Worm (Caenorhabditis elegans) whole organism, L4 larva: ENCODE results near the gene sdz-26.
"Not testable (repeated sequence)": the region's sequence is repeated elsewhere in the genome, so short reads cannot be mapped to it uniquely, and the experiment has no call there.

ENCODE experiments used
- D1046.2 ChIP-seq: fragments of 200-800 bp; sonication (Bioruptor generic); IDR thresholded peaks from 2 replicates; pipeline ENCODE4 v1.3.6; 2022; ENCODE audit warnings: missing genetic modification characterization, missing compliant biosample characterization
- F10B5.3 ChIP-seq: sonication (generic microtip); optimal IDR thresholded peaks from 2 replicates; lab custom pipeline; 2016; ENCODE audit warnings: mild to moderate bottlenecking, missing genetic modification characterization, missing compliant biosample characterization
- F44E2.7 ChIP-seq: fragments of 200-800 bp; sonication (Bioruptor generic); IDR thresholded peaks from 2 replicates; pipeline ENCODE4 v2.1.2; 2022; ENCODE audit warnings: missing genetic modification characterization, missing compliant biosample characterization
- T20F7.1 ChIP-seq: fragments of 200-800 bp; sonication (Bioruptor generic); optimal IDR thresholded peaks from 2 replicates; lab custom pipeline; 2018; ENCODE audit warnings: mild to moderate bottlenecking, missing genetic modification characterization, missing compliant biosample characterization
- T26A8.4 ChIP-seq: fragments of 200-800 bp; sonication (Bioruptor generic); IDR thresholded peaks from 2 replicates; pipeline ENCODE4 v1.3.6; 2022; ENCODE audit warnings: missing genetic modification characterization, missing compliant biosample characterization
- Y48G9A.11 ChIP-seq: fragments of 200-800 bp; sonication (Bioruptor generic); IDR thresholded peaks from 2 replicates; pipeline ENCODE4 v1.3.6; 2022; ENCODE audit warnings: missing genetic modification reagents, missing genetic modification characterization, missing compliant biosample characterization
- ZK546.5 ChIP-seq, 2 experiments: sonication (generic microtip); optimal IDR thresholded peaks; 2 replicates each; lab custom pipeline; 2017; ENCODE audit warnings: missing biosample characterization in 2 of 2, missing genetic modification characterization in 2 of 2
- attf-4 ChIP-seq: sonication (generic microtip); optimal IDR thresholded peaks from 3 replicates; lab custom pipeline; 2017; ENCODE audit warnings: missing biosample characterization, missing genetic modification characterization
- ceh-28 ChIP-seq: fragments of 150-350 bp; optimal IDR thresholded peaks from 2 replicates; lab custom pipeline; 2014; ENCODE audit warnings: missing biosample characterization, missing genetic modification reagents, missing genetic modification characterization
- ceh-32 ChIP-seq: sonication (generic microtip); optimal IDR thresholded peaks from 2 replicates; lab custom pipeline; 2016; ENCODE audit warnings: mild to moderate bottlenecking, missing genetic modification characterization, missing compliant biosample characterization; ENCODE audit not compliant: poor library complexity
- ceh-44 ChIP-seq: fragments of 200-800 bp; sonication (Bioruptor generic); IDR thresholded peaks from 2 replicates; pipeline ENCODE4 v1.3.6; 2022; ENCODE audit warnings: missing genetic modification reagents, missing genetic modification characterization, missing compliant biosample characterization
- daf-19 ChIP-seq: fragments of 200-800 bp; sonication (Bioruptor generic); conservative IDR thresholded peaks from 2 replicates; pipeline ENCODE4 v1.3.6; 2022; ENCODE audit warnings: missing genetic modification characterization, missing compliant biosample characterization
- dpl-1 ChIP-seq: fragments of 150-350 bp; optimal IDR thresholded peaks from 2 replicates; lab custom pipeline; 2014; ENCODE audit warnings: missing biosample characterization, missing genetic modification reagents, missing genetic modification characterization
- dve-1 ChIP-seq: sonication (generic microtip); optimal IDR thresholded peaks from 2 replicates; lab custom pipeline; 2017; ENCODE audit warnings: antibody characterized with exemption, mild to moderate bottlenecking, missing genetic modification characterization, missing compliant biosample characterization; ENCODE audit not compliant: insufficient read depth
- egl-43 ChIP-seq: fragments of 200-800 bp; sonication (Bioruptor generic); IDR thresholded peaks from 2 replicates; pipeline ENCODE4 v1.3.6; 2022; ENCODE audit warnings: missing genetic modification reagents, missing genetic modification characterization, missing compliant biosample characterization
- fos-1 ChIP-seq: fragments of 150-350 bp; optimal IDR thresholded peaks from 2 replicates; lab custom pipeline; 2014; ENCODE audit warnings: missing biosample characterization, missing genetic modification characterization
- hif-1 ChIP-seq, 2 experiments: sonication (generic microtip); optimal IDR thresholded peaks; 2 replicates each; lab custom pipeline; 2016 to 2017; ENCODE audit warnings: missing compliant biosample characterization in 2 of 2, missing genetic modification characterization in 2 of 2, missing genetic modification reagents in 2 of 2, missing genotype in 2 of 2, mild to moderate bottlenecking in 1 of 2
- hlh-11 ChIP-seq: fragments of 200-800 bp; sonication (Bioruptor generic); optimal IDR thresholded peaks from 2 replicates; lab custom pipeline; 2018; ENCODE audit warnings: mild to moderate bottlenecking, missing genetic modification characterization, missing compliant biosample characterization
- hlh-30 ChIP-seq: sonication (generic microtip); optimal IDR thresholded peaks from 2 replicates; lab custom pipeline; 2017; ENCODE audit warnings: antibody characterized with exemption, mild to moderate bottlenecking, missing genetic modification characterization, missing compliant biosample characterization; ENCODE audit not compliant: insufficient read depth
- hmg-1.1 ChIP-seq: fragments of 200-800 bp; sonication (Bioruptor generic); IDR thresholded peaks from 2 replicates; pipeline ENCODE4 v1.3.6; 2022; ENCODE audit warnings: missing genetic modification reagents, missing genetic modification characterization, missing compliant biosample characterization
- lim-7 ChIP-seq: fragments of 200-800 bp; sonication (Bioruptor generic); IDR thresholded peaks from 2 replicates; pipeline ENCODE4 v1.3.6; 2022; ENCODE audit warnings: missing genetic modification characterization, missing compliant biosample characterization
- lin-13 ChIP-seq: fragments of 150-350 bp; optimal IDR thresholded peaks from 2 replicates; lab custom pipeline; 2014; ENCODE audit warnings: missing biosample characterization, missing genetic modification reagents, missing genetic modification characterization
- lsy-2 ChIP-seq, 2 experiments: fragments of 150-350 bp in 1 of 2; sonication (generic microtip) in 1 of 2; optimal IDR thresholded peaks; 2 replicates each; lab custom pipeline; 2014 to 2017; ENCODE audit warnings: missing biosample characterization in 2 of 2, missing genetic modification characterization in 2 of 2
- mdt-29 ChIP-seq: fragments of 200-800 bp; sonication (Bioruptor generic); IDR thresholded peaks from 2 replicates; pipeline ENCODE4 v1.3.6; 2022; ENCODE audit warnings: missing genetic modification reagents, missing genetic modification characterization, missing compliant biosample characterization
- mep-1 ChIP-seq: fragments of 150-350 bp; sonication (generic microtip); optimal IDR thresholded peaks from 3 replicates; lab custom pipeline; 2014; ENCODE audit warnings: missing biosample characterization, missing genetic modification characterization
- mxl-2 ChIP-seq: fragments of 200-800 bp; sonication (Bioruptor generic); conservative IDR thresholded peaks from 2 replicates; pipeline ENCODE4 v1.3.6; 2022; ENCODE audit warnings: missing genetic modification reagents, missing genetic modification characterization, missing compliant biosample characterization
- mxl-3 ChIP-seq: fragments of 200-800 bp; sonication (Bioruptor generic); optimal IDR thresholded peaks from 2 replicates; lab custom pipeline; 2018; ENCODE audit warnings: mild to moderate bottlenecking, missing genetic modification characterization, missing compliant biosample characterization
- nhr-102 ChIP-seq: sonication (generic microtip); optimal IDR thresholded peaks from 2 replicates; lab custom pipeline; 2016; ENCODE audit warnings: mild to moderate bottlenecking, missing genetic modification characterization, moderate library complexity, missing compliant biosample characterization
- nhr-11 ChIP-seq: fragments of 150-350 bp; optimal IDR thresholded peaks from 2 replicates; lab custom pipeline; 2014; ENCODE audit warnings: missing biosample characterization, missing genetic modification characterization
- nhr-111 ChIP-seq: fragments of 200-800 bp; sonication (Bioruptor generic); optimal IDR thresholded peaks from 2 replicates; lab custom pipeline; 2018; ENCODE audit warnings: mild to moderate bottlenecking, missing genetic modification characterization, missing compliant biosample characterization
- nhr-25 ChIP-seq: sonication (generic microtip); optimal IDR thresholded peaks from 2 replicates; lab custom pipeline; 2017; ENCODE audit warnings: missing genetic modification characterization, mild to moderate bottlenecking, missing compliant biosample characterization, antibody characterized with exemption, moderate library complexity, borderline replicate concordance; ENCODE audit not compliant: insufficient read depth
- nhr-48 ChIP-seq: sonication (generic microtip); optimal IDR thresholded peaks from 2 replicates; lab custom pipeline; 2016; ENCODE audit warnings: mild to moderate bottlenecking, missing genetic modification characterization, missing compliant biosample characterization
- nhr-6 ChIP-seq: fragments of 150-350 bp; optimal IDR thresholded peaks from 2 replicates; lab custom pipeline; 2014; ENCODE audit warnings: missing biosample characterization, missing genetic modification characterization
- nhr-77 ChIP-seq: fragments of 150-350 bp; optimal IDR thresholded peaks from 2 replicates; lab custom pipeline; 2014; ENCODE audit warnings: missing biosample characterization, missing genetic modification characterization
- php-3 ChIP-seq: fragments of 200-800 bp; sonication (Bioruptor generic); IDR thresholded peaks from 2 replicates; pipeline ENCODE4 v1.3.6; 2022; ENCODE audit warnings: missing genetic modification reagents, missing genetic modification characterization, missing compliant biosample characterization
- rbr-2 ChIP-seq: sonication (generic microtip); optimal IDR thresholded peaks from 2 replicates; lab custom pipeline; 2016; ENCODE audit warnings: missing genotype, missing genetic modification characterization, missing compliant biosample characterization
- set-16 ChIP-seq: fragments of 200-800 bp; sonication (Bioruptor generic); IDR thresholded peaks from 2 replicates; pipeline ENCODE4 v1.3.6; 2022; ENCODE audit warnings: missing genetic modification reagents, missing genetic modification characterization, missing compliant biosample characterization
- snpc-4 ChIP-seq: fragments of 150-350 bp; optimal IDR thresholded peaks from 2 replicates; lab custom pipeline; 2014; ENCODE audit warnings: missing biosample characterization, missing genetic modification characterization
- tag-97 ChIP-seq: fragments of 200-800 bp; sonication (Bioruptor generic); IDR thresholded peaks from 2 replicates; pipeline ENCODE4 v1.3.6; 2022; ENCODE audit warnings: missing genetic modification characterization, missing compliant biosample characterization
- tra-1 ChIP-seq: fragments of 200-800 bp; sonication (Bioruptor generic); IDR thresholded peaks from 2 replicates; pipeline ENCODE4 v1.3.6; 2022; ENCODE audit warnings: missing genetic modification reagents, missing genetic modification characterization, missing compliant biosample characterization
- unc-62 ChIP-seq, 3 experiments: fragments of 150-350 bp in 1 of 3; sonication (generic microtip); optimal IDR thresholded peaks in 2 of 3; peaks in 1 of 3; 1 replicate in 1 of 3; 2 replicates in 2 of 3; lab custom pipeline; 2014 to 2017; ENCODE audit warnings: missing biosample characterization in 3 of 3, missing genetic modification characterization in 3 of 3, missing genetic modification reagents in 3 of 3, missing genotype in 1 of 3
- vab-7 ChIP-seq: fragments of 200-800 bp; sonication (Bioruptor generic); IDR thresholded peaks from 2 replicates; pipeline ENCODE4 v1.3.6; 2022; ENCODE audit warnings: missing genetic modification reagents, missing genetic modification characterization, missing compliant biosample characterization
- zfp-2 ChIP-seq: sonication (generic microtip); optimal IDR thresholded peaks from 2 replicates; lab custom pipeline; 2016; ENCODE audit warnings: mild to moderate bottlenecking, missing genetic modification characterization, missing compliant biosample characterization

sdz-26 gene

ce11 chrII:14381450-14381849 lies at the start of gene sdz-26:
Gene sdz-26, plus strand, starts transcription at chrII:14381750.
- no peak for TF ChIP-seq ceh-28
- no peak for TF ChIP-seq rbr-2
- TF ChIP-seq lim-7 (GFP tag; lab: Robert Waterston, UW): no peak
- no peak for TF ChIP-seq F44E2.7
- no peak for TF ChIP-seq snpc-4
- no peak for TF ChIP-seq nhr-11 (tag; lab: Kevin White, UChicago)
- TF ChIP-seq hif-1 (tag; optimal IDR thresholded peaks at IDR 0.05; lab: Kevin White, UChicago): no peak
- no peak for TF ChIP-seq daf-19 (GFP tag; lab: Robert Waterston, UW)
- TF ChIP-seq hlh-30 (tag; lab: Kevin White, UChicago): no peak
- TF ChIP-seq lsy-2 (tag; optimal IDR thresholded peaks at IDR 0.05; lab: Kevin White, UChicago): no peak

- TF ChIP-seq set-16 (GFP tag; lab: Robert Waterston, UW) (peak; percentile 31; the same call in 1 of the 2 replicates), Y48G9A.11 (0 out of 2 replicates have a peak, but pooled peaks have one; percentile 55)
- TF ChIP-seq, all 104 proteins: peak for 2; not testable (repeated sequence) for 102
Measured at ce11 chrII:14344166-14344565, 37.4 kb upstream of the sdz-26 start, which contains the start of gene ddl-3. Gene ddl-3, minus strand, starts transcription at chrII:14344454.

- peak in 1 of 2 experiments; percentile 56 for TF ChIP-seq unc-62 (GFP tag; optimal IDR thresholded peaks at IDR 0.05 in 1 of 2; lab: Kevin White, UChicago)
- TF ChIP-seq unc-62 (tag; optimal IDR thresholded peaks at IDR 0.05; lab: Kevin White, UChicago): not testable (repeated sequence)
Measured at ce11 chrII:14346243-14346642, 35.3 kb upstream of the sdz-26 start, which contains the start of gene Y54G11A.9. Gene Y54G11A.9, minus strand, starts transcription at chrII:14346438.

- no peak for TF ChIP-seq mdt-29 (GFP tag; lab: Robert Waterston, UW)
- TF ChIP-seq mxl-2 (GFP tag; lab: Robert Waterston, UW): no peak
- TF ChIP-seq T20F7.1 (GFP tag; lab: Kevin White, UChicago): no peak
- TF ChIP-seq nhr-77 (tag; lab: Kevin White, UChicago): peak; percentile 97
- peak; percentile 87 for TF ChIP-seq dve-1 (tag; lab: Kevin White, UChicago)
- no peak for TF ChIP-seq ceh-44
- TF ChIP-seq mep-1 (tag; lab: Kevin White, UChicago): peak; percentile 90
- TF ChIP-seq ceh-32 (tag; lab: Kevin White, UChicago): no peak
- no peak for TF ChIP-seq tra-1 (GFP tag; lab: Robert Waterston, UW)
- peak; percentile 89 for TF ChIP-seq dpl-1 (GFP tag; lab: Kevin White, UChicago)
- TF ChIP-seq egl-43 (GFP tag; lab: Robert Waterston, UW): no peak
- no peak for TF ChIP-seq nhr-111 (GFP tag; lab: Kevin White, UChicago)
- TF ChIP-seq vab-7 (GFP tag; lab: Robert Waterston, UW): peak; percentile 60; the same call in 1 of the 2 replicates
- TF ChIP-seq nhr-11 (tag; lab: Kevin White, UChicago): peak; percentile 88
- peak; percentile 51; the same call in 1 of the 2 replicates for TF ChIP-seq T26A8.4 (GFP tag; lab: Robert Waterston, UW)
- no peak for TF ChIP-seq D1046.2 (GFP tag; lab: Robert Waterston, UW)
- peak; percentile 58 for TF ChIP-seq mxl-3
- TF ChIP-seq attf-4 (tag; lab: Kevin White, UChicago): no peak
- peak; percentile 65 for TF ChIP-seq nhr-25 (tag; lab: Kevin White, UChicago)
- TF ChIP-seq ZK546.5 (tag; optimal IDR thresholded peaks at IDR 0.05; lab: Kevin White, UChicago): peak; percentile 46 to 95
- peak; percentile 1 for TF ChIP-seq nhr-48 (tag; lab: Kevin White, UChicago)
- TF ChIP-seq F10B5.3 (tag; lab: Kevin White, UChicago): no peak
- peak; percentile 9 for TF ChIP-seq nhr-102
- TF ChIP-seq hlh-11 (tag; lab: Kevin White, UChicago): peak; percentile 71
- peak; percentile 68 for TF ChIP-seq zfp-2 (tag; lab: Kevin White, UChicago)
- TF ChIP-seq fos-1: no peak
- 0 out of 2 replicates have a peak, but pooled peaks have one; percentile 14 for TF ChIP-seq php-3 (GFP tag; lab: Robert Waterston, UW)
- no peak for TF ChIP-seq set-16 (GFP tag; lab: Robert Waterston, UW)
- TF ChIP-seq rbr-2: peak; percentile 76
- TF ChIP-seq lsy-2 (tag; optimal IDR thresholded peaks at IDR 0.05; lab: Kevin White, UChicago): peak; percentile 97 to 100
- peak; percentile 78 for TF ChIP-seq hmg-1.1 (GFP tag; lab: Robert Waterston, UW)
- peak; percentile 83 for TF ChIP-seq nhr-6 (tag; lab: Kevin White, UChicago)
- no peak for TF ChIP-seq tag-97 (GFP tag; lab: Robert Waterston, UW)
- peak; percentile 74 for TF ChIP-seq lin-13 (GFP tag; lab: Kevin White, UChicago)
Measured at ce11 chrII:14349356-14349923, 32.1 kb upstream of the sdz-26 start, which contains the start of the genes Y54G11A.17, lin-7 and elof-1. Gene Y54G11A.17, minus strand, starts transcription at chrII:14349406. Gene lin-7, minus strand, starts transcription at chrII:14349406. Gene elof-1, plus strand, starts transcription at chrII:14349738.
